Fruit fly (Drosophila melanogaster): Measurements from ENCODE around the gene robo2.
A peak's percentile ranks its signal among the peaks of the same experiment; 100 is the strongest.

The robo2 gene

dm6 chr2L:1428290-1428689 is 8.0 kb upstream of the robo2 start, which contains the start of gene CG43401 (continued):
- no peak for TF ChIP-seq Stat92E (GFP tag; optimal IDR thresholded peaks at IDR 0.05)
- peak; percentile 15 for TF ChIP-seq CG9817 (tag; optimal IDR thresholded peaks at IDR 0.05)
- no peak for TF ChIP-seq sim (GFP tag; IDR thresholded peaks at IDR 0.05)
- TF ChIP-seq CG31365 (tag; optimal IDR thresholded peaks at IDR 0.05), result no peak
- no peak for TF ChIP-seq Hmx (GFP tag; optimal IDR thresholded peaks at IDR 0.05)
- no peak for TF ChIP-seq Sin3A (optimal IDR thresholded peaks at IDR 0.05)
- TF ChIP-seq insv (GFP tag; optimal IDR thresholded peaks at IDR 0.05), result no peak
- TF ChIP-seq gsb (GFP tag; IDR thresholded peaks at IDR 0.05), result no peak
- TF ChIP-seq CG2120 (GFP tag; optimal IDR thresholded peaks at IDR 0.05), result peak; percentile 15
- TF ChIP-seq CG31388 (GFP tag; optimal IDR thresholded peaks at IDR 0.05), result no peak
- no peak for TF ChIP-seq h (optimal IDR thresholded peaks at IDR 0.05)
- TF ChIP-seq org-1 (GFP tag; optimal IDR thresholded peaks at IDR 0.05), result no peak
- peak; percentile 45; the same call in 1 of the 3 replicates for TF ChIP-seq CG17361 (GFP tag; IDR thresholded peaks at IDR 0.05)
- TF ChIP-seq br (optimal IDR thresholded peaks at IDR 0.05), result no peak
- TF ChIP-seq Trl (optimal IDR thresholded peaks at IDR 0.05), result no peak
- no peak for TF ChIP-seq Trl (GFP tag; optimal IDR thresholded peaks at IDR 0.05)
- TF ChIP-seq HHEX (GFP tag; optimal IDR thresholded peaks at IDR 0.05), result peak; percentile 31
- TF ChIP-seq Asciz (GFP tag; optimal IDR thresholded peaks at IDR 0.05), result no peak
- TF ChIP-seq CG34224 (GFP tag; IDR thresholded peaks at IDR 0.05; ENCODE audit: partially characterized antibody), result no peak
- peak; percentile 5 for TF ChIP-seq CG11398 (GFP tag; optimal IDR thresholded peaks at IDR 0.05)
- TF ChIP-seq NfI (GFP tag; optimal IDR thresholded peaks at IDR 0.05), result no peak
- no peak for TF ChIP-seq Lhr (GFP tag; optimal IDR thresholded peaks at IDR 0.05)
- TF ChIP-seq CG7928 (GFP tag; optimal IDR thresholded peaks at IDR 0.05), result no peak
- TF ChIP-seq cad (GFP tag; optimal IDR thresholded peaks at IDR 0.05), result no peak
- no peak for TF ChIP-seq toy (GFP tag; IDR thresholded peaks at IDR 0.05)
- TF ChIP-seq tx (GFP tag; optimal IDR thresholded peaks at IDR 0.05), result no peak
- TF ChIP-seq inv (GFP tag; IDR thresholded peaks at IDR 0.05; ENCODE audit: partially characterized antibody), result no peak
- no peak for TF ChIP-seq CG6813 (GFP tag; optimal IDR thresholded peaks at IDR 0.05)
- no peak for TF ChIP-seq lbe (GFP tag; optimal IDR thresholded peaks at IDR 0.05)
- no peak for TF ChIP-seq psq (GFP tag; optimal IDR thresholded peaks at IDR 0.05)
- no peak for TF ChIP-seq dati (GFP tag; IDR thresholded peaks at IDR 0.05)
- peak; percentile 25 for TF ChIP-seq ATbp (GFP tag; optimal IDR thresholded peaks at IDR 0.05)
- TF ChIP-seq dan (GFP tag; IDR thresholded peaks at IDR 0.05), result no peak
- TF ChIP-seq Mad (GFP tag; optimal IDR thresholded peaks at IDR 0.05), result peak; percentile 3
- TF ChIP-seq CG4360 (GFP tag; IDR thresholded peaks at IDR 0.05), result no peak
- no peak for TF ChIP-seq CG42726 (GFP tag; IDR thresholded peaks at IDR 0.05; ENCODE audit: partially characterized antibody)
- no peak for TF ChIP-seq vfl (GFP tag; optimal IDR thresholded peaks at IDR 0.05)
- TF ChIP-seq tap (tag; optimal IDR thresholded peaks at IDR 0.05), result peak; percentile 39
- peak; percentile 75 for TF ChIP-seq CG12391 (tag; optimal IDR thresholded peaks at IDR 0.05)
- 0 out of 4 replicates have a peak, but pooled peaks have one; percentile 28 for TF ChIP-seq Gug (GFP tag; IDR thresholded peaks at IDR 0.05)
- peak; percentile 68; the same call in 1 of the 2 replicates for TF ChIP-seq Atf6 (GFP tag; IDR thresholded peaks at IDR 0.05)
- peak; percentile 74 for TF ChIP-seq dmrt99B (tag; optimal IDR thresholded peaks at IDR 0.05)
- no peak for TF ChIP-seq CG6765 (GFP tag; optimal IDR thresholded peaks at IDR 0.05)
- no peak for TF ChIP-seq tll (GFP tag; optimal IDR thresholded peaks at IDR 0.05)
- peak; percentile 48 for TF ChIP-seq CHES-1-like (GFP tag; optimal IDR thresholded peaks at IDR 0.05)
- TF ChIP-seq CG30403 (GFP tag; optimal IDR thresholded peaks at IDR 0.05), result peak; percentile 58
- no peak for TF ChIP-seq bbx (GFP tag; IDR thresholded peaks at IDR 0.05; ENCODE audit: partially characterized antibody)
- no peak for TF ChIP-seq CG13123 (GFP tag; optimal IDR thresholded peaks at IDR 0.05)
- no peak for TF ChIP-seq CG6272 (GFP tag; IDR thresholded peaks at IDR 0.05)
- TF ChIP-seq kni (GFP tag; optimal IDR thresholded peaks at IDR 0.05), result no peak
- no peak for TF ChIP-seq croc (GFP tag; conservative IDR thresholded peaks at IDR 0.05)
- TF ChIP-seq eyg (GFP tag; optimal IDR thresholded peaks at IDR 0.05), result peak; percentile 11
- TF ChIP-seq eve (GFP tag; optimal IDR thresholded peaks at IDR 0.05), result peak in 1 of 2 experiments; percentile 77
